Fruit fly (Drosophila melanogaster) whole organism, wandering third instar larva: ENCODE results near the gene Mgstl.

ENCODE experiments used
- Abd-B ChIP-seq: fragments of >200 bp; optimal IDR thresholded peaks from 2 replicates; lab custom pipeline; 2017; ENCODE audit warnings: missing biosample characterization, missing genetic modification characterization
- CG32264 ChIP-seq: fragments of 200-800 bp; sonication (Bioruptor generic); optimal IDR thresholded peaks from 2 replicates; lab custom pipeline; 2016; ENCODE audit warnings: missing biosample characterization, missing genetic modification characterization
- CG9705 ChIP-seq: fragments of 200-800 bp; sonication (Bioruptor generic); optimal IDR thresholded peaks from 2 replicates; lab custom pipeline; 2018; ENCODE audit warnings: missing biosample characterization, mild to moderate bottlenecking, missing genetic modification characterization
- CrebA ChIP-seq: fragments of 200-800 bp; sonication (Bioruptor generic); optimal IDR thresholded peaks from 2 replicates; lab custom pipeline; 2016; ENCODE audit warnings: missing biosample characterization, mild to moderate bottlenecking, missing genetic modification characterization, borderline replicate concordance
- Dfd ChIP-seq: fragments of >200 bp; optimal IDR thresholded peaks from 2 replicates; lab custom pipeline; 2017; ENCODE audit warnings: missing biosample characterization, missing genetic modification characterization
- Dif ChIP-seq: fragments of 200-275, 200-300 bp; sonication (Bioruptor generic); optimal IDR thresholded peaks from 2 replicates; lab custom pipeline; 2018; ENCODE audit warnings: missing biosample characterization, missing genetic modification characterization; ENCODE audit not compliant: partially characterized antibody
- GATAd ChIP-seq: sonication (Bioruptor generic); optimal IDR thresholded peaks from 2 replicates; lab custom pipeline; 2016; ENCODE audit warnings: missing biosample characterization, missing genetic modification characterization
- HLH106 ChIP-seq: fragments of 200-800 bp; optimal IDR thresholded peaks from 3 replicates; lab custom pipeline; 2019; ENCODE audit warnings: missing biosample characterization, mild to moderate bottlenecking, missing genetic modification characterization, moderate library complexity
- Hnf4 ChIP-seq: fragments of 200-800 bp; sonication (Bioruptor generic); optimal IDR thresholded peaks from 2 replicates; lab custom pipeline; 2016; ENCODE audit warnings: missing biosample characterization, mild to moderate bottlenecking, missing genetic modification characterization
- Hr78 ChIP-seq: fragments of >200 bp; optimal IDR thresholded peaks from 2 replicates; lab custom pipeline; 2017; ENCODE audit warnings: missing biosample characterization, missing genetic modification characterization
- Jra ChIP-seq: sonication (Bioruptor generic); optimal IDR thresholded peaks from 2 replicates; lab custom pipeline; 2016; ENCODE audit warnings: missing biosample characterization, missing genetic modification characterization
- Mio ChIP-seq: sonication (Bioruptor generic); optimal IDR thresholded peaks from 2 replicates; lab custom pipeline; 2016; ENCODE audit warnings: missing biosample characterization, missing genetic modification characterization
- Myc ChIP-seq: fragments of >200 bp; optimal IDR thresholded peaks from 2 replicates; lab custom pipeline; 2017
- N ChIP-seq: fragments of >200 bp; optimal IDR thresholded peaks from 2 replicates; lab custom pipeline; 2018; ENCODE audit warnings: missing biosample characterization, missing external identifiers, missing genetic modification characterization
- Rel ChIP-seq, 2 experiments: fragments of 200-800 bp; sonication (Bioruptor generic) in 1 of 2; optimal IDR thresholded peaks; 2 replicates in 1 of 2; 3 replicates in 1 of 2; lab custom pipeline; 2016 to 2019; ENCODE audit warnings: mild to moderate bottlenecking in 2 of 2, missing biosample characterization in 2 of 2, missing genetic modification characterization in 2 of 2, moderate library complexity in 1 of 2
- brk ChIP-seq: fragments of 200-800 bp; sonication (Bioruptor generic); optimal IDR thresholded peaks from 2 replicates; lab custom pipeline; 2016; ENCODE audit warnings: missing biosample characterization, mild to moderate bottlenecking, missing genetic modification characterization
- dl ChIP-seq, 2 experiments: fragments of 175-275, 200-275 bp in 1 of 2; fragments of 200-275 bp in 1 of 2; sonication (Bioruptor generic); optimal IDR thresholded peaks; lab custom pipeline; 2018; ENCODE audit warnings: mild to moderate bottlenecking in 2 of 2, missing biosample characterization in 2 of 2, missing genetic modification characterization in 2 of 2, moderate library complexity in 2 of 2; ENCODE audit not compliant: partially characterized antibody in 2 of 2, insufficient read depth in 1 of 2
- dmrt93B ChIP-seq: fragments of 200-800 bp; sonication (Bioruptor generic); optimal IDR thresholded peaks from 2 replicates; lab custom pipeline; 2018; ENCODE audit warnings: missing biosample characterization, mild to moderate bottlenecking, missing genetic modification characterization
- dsf ChIP-seq: sonication (Bioruptor generic); optimal IDR thresholded peaks from 2 replicates; lab custom pipeline; 2016; ENCODE audit warnings: missing biosample characterization, missing genetic modification characterization, borderline replicate concordance
- ey ChIP-seq: fragments of 200-800 bp; sonication (Bioruptor generic); optimal IDR thresholded peaks from 2 replicates; lab custom pipeline; 2016; ENCODE audit warnings: missing biosample characterization, missing genetic modification characterization
- foxo ChIP-seq, 2 experiments: fragments of 200-800 bp; sonication (Bioruptor generic); optimal IDR thresholded peaks; 2 replicates in 1 of 2; 3 replicates in 1 of 2; lab custom pipeline; 2016 to 2017; ENCODE audit warnings: missing biosample characterization in 2 of 2, missing genetic modification characterization in 2 of 2
- fru ChIP-seq: fragments of 200-800 bp; sonication (Bioruptor generic); optimal IDR thresholded peaks from 3 replicates; lab custom pipeline; 2016; ENCODE audit warnings: missing biosample characterization, mild to moderate bottlenecking, missing genetic modification characterization
- h ChIP-seq: fragments of 200-800 bp; sonication (Bioruptor generic); optimal IDR thresholded peaks from 3 replicates; lab custom pipeline; 2016; ENCODE audit warnings: missing biosample characterization, mild to moderate bottlenecking, missing genetic modification characterization
- jim ChIP-seq: fragments of 175-275, 200-325 bp; sonication (Bioruptor generic); optimal IDR thresholded peaks from 2 replicates; lab custom pipeline; 2016; ENCODE audit warnings: missing biosample characterization, mild to moderate bottlenecking, missing genetic modification characterization
- lola ChIP-seq: fragments of >200 bp; optimal IDR thresholded peaks from 2 replicates; lab custom pipeline; 2017; ENCODE audit warnings: missing biosample characterization, missing genetic modification characterization
- pan ChIP-seq: fragments of >200 bp; optimal IDR thresholded peaks from 2 replicates; lab custom pipeline; 2017
- psq ChIP-seq: fragments of 200-800 bp; sonication (Bioruptor generic); optimal IDR thresholded peaks from 3 replicates; lab custom pipeline; 2017; ENCODE audit warnings: missing biosample characterization, mild to moderate bottlenecking, missing genetic modification characterization, moderate library complexity
- rgr ChIP-seq: fragments of 200-800 bp; sonication (Bioruptor generic); optimal IDR thresholded peaks from 3 replicates; lab custom pipeline; 2016; ENCODE audit warnings: missing biosample characterization, mild to moderate bottlenecking, missing genetic modification characterization
- sage ChIP-seq: fragments of 200-800 bp; sonication (Bioruptor generic); optimal IDR thresholded peaks from 2 replicates; lab custom pipeline; 2016; ENCODE audit warnings: missing biosample characterization, mild to moderate bottlenecking, missing genetic modification characterization
- sv ChIP-seq: fragments of 200-800 bp; sonication (Bioruptor generic); optimal IDR thresholded peaks from 3 replicates; lab custom pipeline; 2016; ENCODE audit warnings: missing biosample characterization, missing genetic modification characterization
- tai ChIP-seq: sonication (Bioruptor generic); optimal IDR thresholded peaks from 2 replicates; lab custom pipeline; 2016; ENCODE audit warnings: missing biosample characterization, missing genetic modification characterization
- usp ChIP-seq: fragments of >200 bp; optimal IDR thresholded peaks from 2 replicates; lab custom pipeline; 2017; ENCODE audit warnings: missing biosample characterization, missing genetic modification characterization
- woc ChIP-seq: sonication (Bioruptor generic); optimal IDR thresholded peaks from 2 replicates; lab custom pipeline; 2016; ENCODE audit warnings: missing biosample characterization, mild to moderate bottlenecking, missing genetic modification characterization

Gene Mgstl

dm6 chrX:21027929-21028575 is 13.9 kb upstream of the Mgstl start, which contains the start of gene CG1532:
TSS of gene CG1532 (minus strand) at chrX:21028361.
- TF ChIP-seq psq (no peak), jim (GFP tag; lab: Kevin White, UChicago) (no peak), N (GFP tag; lab: Kevin White, UChicago) (no peak), dsf (GFP tag; lab: Kevin White, UChicago) (no peak), Jra (no peak), fru (GFP tag; lab: Kevin White, UChicago) (peak; percentile 16), Myc (lab: Kevin White, UChicago) (no peak), h (GFP tag; lab: Kevin White, UChicago) (peak; percentile 39), HLH106 (no peak), lola (GFP tag; lab: Kevin White, UChicago) (no peak), pan (lab: Kevin White, UChicago) (no peak), foxo (GFP tag; optimal IDR thresholded peaks at IDR 0.05; lab: Kevin White, UChicago) (peak in 1 of 2 experiments; percentile 31), GATAd (GFP tag; lab: Kevin White, UChicago) (no peak), rgr (no peak), dmrt93B (no peak), brk (GFP tag; lab: Kevin White, UChicago) (no peak), Dfd (GFP tag; lab: Kevin White, UChicago) (no peak), Hr78 (no peak), CrebA (GFP tag; lab: Kevin White, UChicago) (no peak), Mio (GFP tag; lab: Kevin White, UChicago) (no peak), Hnf4 (peak; percentile 16), sv (GFP tag; lab: Kevin White, UChicago) (no peak), sage (GFP tag; lab: Kevin White, UChicago) (peak; percentile 6), Rel (GFP tag; optimal IDR thresholded peaks at IDR 0.05; lab: Kevin White, UChicago) (no peak), Rel (tag; optimal IDR thresholded peaks at IDR 0.05; lab: Kevin White, UChicago) (peak; percentile 27), CG32264 (no peak), Dif (peak; percentile 0), Abd-B (GFP tag; lab: Kevin White, UChicago) (no peak), CG9705 (GFP tag; lab: Kevin White, UChicago) (no peak), usp (GFP tag; lab: Kevin White, UChicago) (no peak)
- TF ChIP-seq, all 38 proteins: peak for 7

dm6 chrX:21031819-21032261 is 10.1 kb upstream of the Mgstl start, which contains the start of gene CG1529:
TSS of gene CG1529 (minus strand) at chrX:21031950.
- TF ChIP-seq sv (GFP tag; lab: Kevin White, UChicago), result no peak
- TF ChIP-seq Rel (GFP tag; optimal IDR thresholded peaks at IDR 0.05; lab: Kevin White, UChicago), result no peak
- TF ChIP-seq Rel (tag; optimal IDR thresholded peaks at IDR 0.05; lab: Kevin White, UChicago), result peak; percentile 67

- TF ChIP-seq rgr (no peak), CG9705 (GFP tag; lab: Kevin White, UChicago) (no peak), tai (no peak), foxo (GFP tag; optimal IDR thresholded peaks at IDR 0.05; lab: Kevin White, UChicago) (no peak), dl (GFP tag; optimal IDR thresholded peaks at IDR 0.05; lab: Kevin White, UChicago; ENCODE audit: insufficient read depth in 1 of 2, partially characterized antibody in 2 of 2) (no peak), Dfd (GFP tag; lab: Kevin White, UChicago) (no peak), CG32264 (no peak), Dif (no peak), ey (GFP tag; lab: Kevin White, UChicago) (no peak), N (GFP tag; lab: Kevin White, UChicago) (no peak), Hnf4 (no peak), fru (GFP tag; lab: Kevin White, UChicago) (no peak)
These were observed 7.3 kb upstream of the Mgstl start for dm6 chrX:21034638-21035037.

DNA sequence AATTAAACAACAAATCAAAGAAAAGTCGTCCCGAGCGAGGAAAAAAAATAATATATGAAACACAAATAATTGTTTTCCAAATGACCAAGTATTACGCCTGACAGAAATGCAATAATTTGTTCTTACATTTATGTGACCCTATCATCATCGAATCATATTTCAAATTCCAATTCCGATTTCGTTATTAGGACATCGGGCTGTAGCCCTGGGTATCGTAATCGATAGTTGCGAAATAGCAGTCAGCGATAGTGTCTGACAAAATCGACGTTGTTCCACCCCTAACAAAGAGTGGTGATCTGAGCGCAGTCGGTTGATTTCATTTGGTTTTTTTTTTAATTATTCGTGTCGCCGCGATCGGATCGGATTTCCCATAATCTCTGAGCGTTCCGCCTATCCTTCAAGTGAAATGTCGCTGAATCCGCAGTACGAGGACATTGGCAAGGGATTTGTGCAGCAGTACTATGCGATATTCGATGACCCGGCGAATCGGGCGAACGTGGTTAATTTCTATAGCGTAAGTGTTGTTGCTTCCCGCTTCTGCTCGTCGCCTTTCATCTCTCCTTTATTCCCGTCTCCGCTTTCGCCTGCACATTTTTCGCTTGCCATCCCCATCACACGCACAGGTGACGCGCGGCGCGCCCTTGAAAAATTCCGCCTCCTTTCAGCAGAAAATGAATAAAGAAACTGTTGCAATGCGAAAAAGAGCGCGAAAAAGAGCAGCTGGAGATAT is 6.6 kb upstream of the Mgstl start, which contains the start of gene Ntf-2:
Gene Ntf-2, plus strand, starts transcription at position 262 of the 730 bp plus-strand sequence.
- TF ChIP-seq CG32264 (no peak), HLH106 (peak; percentile 11), pan (lab: Kevin White, UChicago) (no peak), rgr (peak; percentile 36), sv (GFP tag; lab: Kevin White, UChicago) (peak; percentile 0), psq (peak; percentile 84), N (GFP tag; lab: Kevin White, UChicago) (no peak), Hnf4 (peak; percentile 51), dmrt93B (no peak), brk (GFP tag; lab: Kevin White, UChicago) (no peak), woc (GFP tag; lab: Kevin White, UChicago) (no peak), foxo (GFP tag; optimal IDR thresholded peaks at IDR 0.05; lab: Kevin White, UChicago) (peak in 1 of 2 experiments; percentile 21)
